Worm (Caenorhabditis elegans): ENCODE data around the gene Y37H2A.14.

The Y37H2A.14 gene

ce11 chrV:18158172-18158571 lies 14.6 kb downstream of the Y37H2A.14 start:
- TF ChIP-seq nhr-237 (tag; optimal IDR thresholded peaks at IDR 0.05) (no peak), nhr-28 (tag; optimal IDR thresholded peaks at IDR 0.05) (no peak), mab-5 (tag; optimal IDR thresholded peaks at IDR 0.05) (no peak), unc-120 (tag; optimal IDR thresholded peaks at IDR 0.05; ENCODE audit: poor library complexity, severe bottlenecking) (no peak), nhr-76 (tag; optimal IDR thresholded peaks at IDR 0.05) (no peak), snpc-4 (tag; optimal IDR thresholded peaks at IDR 0.05) (no peak), lsy-2 (tag; optimal IDR thresholded peaks at IDR 0.05) (no peak), unc-39 (tag; optimal IDR thresholded peaks at IDR 0.05) (no peak), nhr-12 (tag; optimal IDR thresholded peaks at IDR 0.05) (no peak), sem-2 (GFP tag; optimal IDR thresholded peaks at IDR 0.05) (no peak), bed-3 (GFP tag; optimal IDR thresholded peaks at IDR 0.05) (no peak), mep-1 (tag; optimal IDR thresholded peaks at IDR 0.05) (no peak), ceh-43 (GFP tag; optimal IDR thresholded peaks at IDR 0.05) (no peak), unc-62 (GFP tag; optimal IDR thresholded peaks at IDR 0.05) (no peak), blmp-1 (tag; optimal IDR thresholded peaks at IDR 0.05) (no peak), elt-3 (tag; optimal IDR thresholded peaks at IDR 0.05) (no peak), ham-2 (GFP tag; optimal IDR thresholded peaks at IDR 0.05) (no peak)

ce11 chrV:18161228-18161627 lies 17.7 kb downstream of the Y37H2A.14 start, which contains the start of gene C14A6.13:
Gene C14A6.13, minus strand, starts transcription at chrV:18161328.
- TF ChIP-seq pha-4 (tag; optimal IDR thresholded peaks at IDR 0.05) (no peak), mab-5 (tag; optimal IDR thresholded peaks at IDR 0.05) (no peak), blmp-1 (tag; optimal IDR thresholded peaks at IDR 0.05) (no peak), bed-3 (GFP tag; optimal IDR thresholded peaks at IDR 0.05) (no peak), unc-62 (GFP tag; optimal IDR thresholded peaks at IDR 0.05) (no peak), nhr-28 (tag; optimal IDR thresholded peaks at IDR 0.05) (no peak), nhr-76 (tag; optimal IDR thresholded peaks at IDR 0.05) (no peak)

- no peak for TF ChIP-seq nhr-76 (tag; optimal IDR thresholded peaks at IDR 0.05)
- TF ChIP-seq ces-1 (GFP tag; optimal IDR thresholded peaks at IDR 0.05) = no peak
- TF ChIP-seq ceh-39 (tag; optimal IDR thresholded peaks at IDR 0.05) = no peak
- TF ChIP-seq tbx-8 (GFP tag; optimal IDR thresholded peaks at IDR 0.05) = no peak
- no peak for TF ChIP-seq bed-3 (GFP tag; optimal IDR thresholded peaks at IDR 0.05)
- TF ChIP-seq elt-1 (tag; optimal IDR thresholded peaks at IDR 0.05; ENCODE audit: borderline replicate concordance, insufficient read depth) = no peak
- no peak for TF ChIP-seq hlh-1 (tag; optimal IDR thresholded peaks at IDR 0.05)
- no peak for TF ChIP-seq nhr-2 (tag; optimal IDR thresholded peaks at IDR 0.05)
- no peak for TF ChIP-seq lsy-2 (tag; optimal IDR thresholded peaks at IDR 0.05)
- no peak for TF ChIP-seq zip-8 (tag; optimal IDR thresholded peaks at IDR 0.05)
- TF ChIP-seq lin-32 (GFP tag; optimal IDR thresholded peaks at IDR 0.05) = no peak
- no peak for TF ChIP-seq nhr-28 (tag; optimal IDR thresholded peaks at IDR 0.05)
- TF ChIP-seq mep-1 (tag; optimal IDR thresholded peaks at IDR 0.05) = no peak
- no peak for TF ChIP-seq cnd-1 (tag; optimal IDR thresholded peaks at IDR 0.05)
- no peak for TF ChIP-seq nhr-12 (tag; optimal IDR thresholded peaks at IDR 0.05)
- TF ChIP-seq snpc-4 (tag; optimal IDR thresholded peaks at IDR 0.05) = no peak
- TF ChIP-seq nhr-237 (tag; optimal IDR thresholded peaks at IDR 0.05) = no peak
These were observed 19.0 kb downstream of the Y37H2A.14 start, which contains the start of gene C14A6.12 for ce11 chrV:18162568-18162967. Gene C14A6.12, minus strand, starts transcription at chrV:18162668.

ce11 chrV:18163434-18163833 lies 19.9 kb downstream of the Y37H2A.14 start:
- TF ChIP-seq nhr-76 (tag; optimal IDR thresholded peaks at IDR 0.05) (no peak), zip-8 (tag; optimal IDR thresholded peaks at IDR 0.05) (peak; percentile 96)

- no peak for TF ChIP-seq nhr-12 (tag; optimal IDR thresholded peaks at IDR 0.05)
- TF ChIP-seq ceh-83 (GFP tag; optimal IDR thresholded peaks at IDR 0.05) = no peak
- TF ChIP-seq ces-1 (GFP tag; optimal IDR thresholded peaks at IDR 0.05) = no peak
These were observed 21.2 kb downstream of the Y37H2A.14 start, which contains the start of gene C14A6.5 for ce11 chrV:18164758-18165157. Gene C14A6.5, minus strand, starts transcription at chrV:18164858.

ce11 chrV:18167161-18167560 lies 23.6 kb downstream of the Y37H2A.14 start, which contains the start of gene C14A6.6:
Gene C14A6.6, minus strand, starts transcription at chrV:18167261.
- TF ChIP-seq mls-2 (tag; optimal IDR thresholded peaks at IDR 0.05) = no peak
